Fruit fly (Drosophila melanogaster) Kc167 (cell line): ENCODE measurements around the gene klar.

ENCODE experiments used
- Sin3A ChIP-seq: fragments of >200 bp; optimal IDR thresholded peaks from 2 replicates; lab custom pipeline; 2018; ENCODE audit warnings: missing external identifiers
- h ChIP-seq: fragments of >200 bp; optimal IDR thresholded peaks from 3 replicates; lab custom pipeline; 2018; ENCODE audit warnings: missing external identifiers
- insv ChIP-seq: fragments of >200 bp; optimal IDR thresholded peaks from 3 replicates; lab custom pipeline; 2018; ENCODE audit warnings: missing external identifiers

DNA sequence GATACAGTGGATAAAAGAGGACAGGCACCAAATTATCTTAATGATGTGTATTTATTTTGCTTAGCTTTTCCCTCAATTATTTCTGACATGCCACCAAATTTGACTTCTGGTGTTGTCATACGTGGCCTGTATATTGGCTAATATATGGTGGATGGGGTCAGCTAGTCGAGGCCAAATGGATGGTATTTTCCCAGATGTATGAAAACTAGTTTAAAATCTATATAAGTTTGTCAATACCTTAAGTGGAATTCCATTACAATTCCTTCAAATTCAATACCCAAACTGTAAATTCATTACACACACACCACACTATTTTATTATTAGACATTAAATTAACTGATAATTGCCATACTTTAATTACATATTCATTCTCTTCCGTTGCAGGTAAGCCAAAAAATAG lies 11.4 kb upstream of the klar start:
- TF ChIP-seq Sin3A (lab: Kevin White, UChicago) (no peak), h (lab: Kevin White, UChicago) (no peak), insv (lab: Kevin White, UChicago) (no peak)
